Worm (Caenorhabditis elegans) whole organism, L4/young adult: ENCODE measurements around the gene srx-32.

Source experiments
- W03F9.2 ChIP-seq: fragments of 150-350 bp; optimal IDR thresholded peaks from 2 replicates; lab custom pipeline; 2014; ENCODE audit warnings: missing biosample characterization, missing genetic modification characterization
- dao-5 ChIP-seq: sonication (generic microtip); optimal IDR thresholded peaks from 2 replicates; lab custom pipeline; 2016; ENCODE audit warnings: missing genotype, missing genetic modification characterization, moderate library complexity, missing compliant biosample characterization
- him-1 ChIP-seq: sonication (generic microtip); optimal IDR thresholded peaks from 2 replicates; lab custom pipeline; 2016; ENCODE audit warnings: missing genotype, missing genetic modification reagents, missing genetic modification characterization, missing compliant biosample characterization

DNA sequence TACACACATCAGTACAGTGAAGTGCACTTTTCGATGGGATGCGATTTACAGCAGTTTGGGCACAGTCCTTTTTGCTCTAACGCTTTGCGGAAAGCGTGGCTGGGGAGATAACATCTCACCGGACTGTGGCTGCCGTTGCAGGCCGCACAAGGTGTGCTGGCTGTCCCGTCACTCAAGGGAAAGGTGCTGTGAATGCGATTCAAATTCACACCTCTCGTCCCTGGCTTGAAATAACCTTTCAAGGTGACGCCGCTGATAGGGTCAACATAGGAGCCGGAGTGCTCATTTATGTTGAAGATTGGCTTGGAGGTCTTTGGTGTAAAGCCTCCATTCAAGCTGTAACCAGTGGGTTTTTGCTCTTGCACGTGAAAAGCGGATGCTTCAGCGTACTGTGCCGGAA, 26.4 kb downstream of the srx-32 start:
- no peak for TF ChIP-seq W03F9.2 (tag; lab: Kevin White, UChicago)
- no peak for TF ChIP-seq him-1 (tag; lab: Kevin White, UChicago)
- no peak for TF ChIP-seq dao-5 (tag; lab: Kevin White, UChicago)
